Fruit fly (Drosophila melanogaster) S2 (cell line): ENCODE data around the gene betaTub97EF.

Source experiments
- CG8478 ChIP-seq: fragments of >200 bp; optimal IDR thresholded peaks from 2 replicates; lab custom pipeline; 2018
- CTCF ChIP-seq, 2 experiments: fragments of >200 bp; optimal IDR thresholded peaks; 2 replicates each; lab custom pipeline; 2018

DNA sequence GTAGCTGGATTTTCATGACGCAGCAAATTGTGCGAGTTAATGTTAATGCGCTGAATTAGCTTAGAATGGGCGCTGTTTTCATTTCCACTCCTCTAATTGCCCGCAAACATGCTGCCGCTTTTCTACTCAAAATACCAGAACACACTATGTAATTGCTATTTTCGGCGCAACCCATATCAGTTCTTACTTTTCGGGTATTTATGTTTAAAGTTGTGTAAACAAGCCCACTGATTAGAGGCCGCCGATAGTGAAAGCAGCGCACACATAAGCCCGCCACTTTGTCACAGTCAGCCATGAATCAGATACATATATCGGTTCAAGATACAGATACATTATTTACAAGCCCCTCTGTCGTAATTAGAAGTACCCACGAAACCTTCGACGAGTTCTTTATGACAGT lies 1.4 kb downstream of the betaTub97EF start:
- TF ChIP-seq CTCF (optimal IDR thresholded peaks at IDR 0.05; lab: Kevin White, UChicago), result no peak
- no peak for TF ChIP-seq CG8478
